Fruit fly (Drosophila melanogaster) whole organism, wandering third instar larva: ENCODE measurements around the gene CG8915.

Experiments
- Dfd ChIP-seq: fragments of >200 bp; optimal IDR thresholded peaks from 2 replicates; lab custom pipeline; 2017; ENCODE audit warnings: missing biosample characterization, missing genetic modification characterization
- Mio ChIP-seq: sonication (Bioruptor generic); optimal IDR thresholded peaks from 2 replicates; lab custom pipeline; 2016; ENCODE audit warnings: missing biosample characterization, missing genetic modification characterization
- Myc ChIP-seq: fragments of >200 bp; optimal IDR thresholded peaks from 2 replicates; lab custom pipeline; 2017
- Sp1 ChIP-seq: fragments of 200-800 bp; sonication (Bioruptor generic); optimal IDR thresholded peaks from 3 replicates; lab custom pipeline; 2019; ENCODE audit warnings: missing biosample characterization, mild to moderate bottlenecking, missing genetic modification characterization, moderate library complexity
- br ChIP-seq: fragments of 200-800 bp; sonication (Bioruptor generic); optimal IDR thresholded peaks from 2 replicates; lab custom pipeline; 2016; ENCODE audit warnings: missing biosample characterization, missing genetic modification characterization
- dsf ChIP-seq: sonication (Bioruptor generic); optimal IDR thresholded peaks from 2 replicates; lab custom pipeline; 2016; ENCODE audit warnings: missing biosample characterization, missing genetic modification characterization, borderline replicate concordance
- foxo ChIP-seq, 2 experiments: fragments of 200-800 bp; sonication (Bioruptor generic); optimal IDR thresholded peaks; 2 replicates in 1 of 2; 3 replicates in 1 of 2; lab custom pipeline; 2016 to 2017; ENCODE audit warnings: missing biosample characterization in 2 of 2, missing genetic modification characterization in 2 of 2
- psq ChIP-seq: fragments of 200-800 bp; sonication (Bioruptor generic); optimal IDR thresholded peaks from 3 replicates; lab custom pipeline; 2017; ENCODE audit warnings: missing biosample characterization, mild to moderate bottlenecking, missing genetic modification characterization, moderate library complexity

dm6 chrX:17293385-17293784, 48.6 kb upstream of the CG8915 start:
- TF ChIP-seq Sp1 (GFP tag; lab: Kevin White, UChicago): no peak
- no peak for TF ChIP-seq Myc
- no peak for TF ChIP-seq Dfd (GFP tag; lab: Kevin White, UChicago)
- TF ChIP-seq psq (GFP tag; lab: Kevin White, UChicago): no peak
- no peak for TF ChIP-seq br (GFP tag; lab: Kevin White, UChicago)
- no peak for TF ChIP-seq Mio (GFP tag; lab: Kevin White, UChicago)
- no peak for TF ChIP-seq dsf (GFP tag; lab: Kevin White, UChicago)
- peak in 1 of 2 experiments; percentile 36 for TF ChIP-seq foxo (GFP tag; optimal IDR thresholded peaks at IDR 0.05; lab: Kevin White, UChicago)
